Worm (Caenorhabditis elegans) whole organism, late embryonic: Measurements from ENCODE around the gene tag-297.

ENCODE experiments used
- ceh-30 ChIP-seq: fragments of 150-350 bp; optimal IDR thresholded peaks from 2 replicates; lab custom pipeline; 2014; ENCODE audit warnings: missing biosample characterization, missing genetic modification characterization
- dve-1 ChIP-seq: sonication (generic microtip); optimal IDR thresholded peaks from 2 replicates; lab custom pipeline; 2017; ENCODE audit warnings: antibody characterized with exemption, mild to moderate bottlenecking, missing genetic modification characterization, missing compliant biosample characterization
- hlh-8 ChIP-seq: sonication (generic microtip); optimal IDR thresholded peaks from 2 replicates; lab custom pipeline; 2016; ENCODE audit warnings: missing genotype, missing genetic modification characterization, missing compliant biosample characterization
- nhr-11 ChIP-seq: fragments of 150-350 bp; optimal IDR thresholded peaks from 2 replicates; lab custom pipeline; 2014; ENCODE audit warnings: missing biosample characterization, missing genetic modification characterization
- tbx-7 ChIP-seq: sonication (generic microtip); optimal IDR thresholded peaks from 2 replicates; lab custom pipeline; 2016; ENCODE audit warnings: missing genotype, missing genetic modification characterization, missing compliant biosample characterization

DNA sequence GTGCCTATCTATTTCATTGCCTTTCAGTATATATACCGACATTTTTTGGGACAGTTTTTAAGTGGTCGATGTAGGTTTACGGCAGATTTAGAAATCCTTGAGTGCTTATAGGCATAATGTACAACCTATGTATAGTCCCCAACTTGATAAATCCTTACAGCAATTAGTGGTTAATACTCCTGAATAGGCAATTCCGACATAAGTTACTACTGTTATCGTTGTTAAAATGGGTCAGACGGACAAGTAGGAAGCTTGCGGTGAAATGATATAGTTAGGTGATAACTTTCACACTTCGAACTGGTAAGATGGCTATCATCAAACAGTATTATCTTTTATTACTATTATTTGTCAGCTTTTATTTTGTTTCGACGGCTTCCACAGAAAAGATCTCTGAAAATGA lies 4.7 kb upstream of the tag-297 start, which contains the start of gene mltn-10:
- TF ChIP-seq dve-1 (tag; lab: Kevin White, UChicago) (no peak), ceh-30 (tag; lab: Kevin White, UChicago) (no peak), hlh-8 (tag; lab: Kevin White, UChicago) (no peak), nhr-11 (tag; lab: Kevin White, UChicago) (no peak), tbx-7 (tag; lab: Kevin White, UChicago) (no peak)
